Fruit fly (Drosophila melanogaster): Measurements from ENCODE around the gene sty.

The sty gene

DNA sequence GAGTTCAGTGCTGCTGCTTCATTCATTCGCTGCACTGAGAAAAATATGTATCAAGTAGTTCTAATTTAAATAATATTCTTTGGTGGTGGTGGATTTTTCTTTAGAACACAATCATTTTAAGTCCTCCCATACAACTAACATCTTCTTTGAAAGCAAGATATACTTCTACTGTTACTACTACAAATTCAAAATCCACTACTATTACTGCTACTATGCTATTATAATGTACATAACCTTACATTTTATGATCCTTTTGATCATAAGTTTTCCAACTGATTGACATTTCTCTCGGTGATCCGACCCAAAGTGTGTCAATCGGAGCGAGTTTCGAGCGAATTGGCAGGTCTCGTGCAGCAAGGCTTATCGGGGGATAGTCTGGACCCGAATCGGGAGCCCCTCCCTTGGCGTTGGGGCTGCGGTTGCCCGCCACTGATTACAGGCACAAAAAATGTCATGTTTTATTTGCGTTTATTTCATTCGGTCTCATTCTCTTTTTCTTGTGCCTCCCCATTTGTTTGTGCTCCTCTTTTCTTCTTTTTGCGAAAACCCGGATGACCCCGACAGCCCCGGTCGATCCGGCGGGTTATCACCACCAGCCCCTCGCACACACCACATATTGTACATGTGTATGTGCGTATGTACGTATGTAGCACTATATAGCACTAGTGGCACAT, 25.3 kb downstream of the sty start (continued):
- peak; percentile 75 for TF ChIP-seq CG16779 (tag; optimal IDR thresholded peaks at IDR 0.05)
- peak; percentile 90 for TF ChIP-seq Hr4 (GFP tag; optimal IDR thresholded peaks at IDR 0.05)
- TF ChIP-seq net (GFP tag; optimal IDR thresholded peaks at IDR 0.05), result peak; percentile 85
- peak; percentile 85 for TF ChIP-seq CG15336 (GFP tag; IDR thresholded peaks at IDR 0.05)
- peak; percentile 91 for TF ChIP-seq Eip75B (GFP tag; optimal IDR thresholded peaks at IDR 0.05)
- TF ChIP-seq Eip93F (GFP tag; optimal IDR thresholded peaks at IDR 0.05), result peak; percentile 2
- TF ChIP-seq CG9139 (GFP tag; optimal IDR thresholded peaks at IDR 0.05), result peak; percentile 41
- TF ChIP-seq CG11902 (GFP tag; optimal IDR thresholded peaks at IDR 0.05), result peak; percentile 82
- TF ChIP-seq CG10669 (GFP tag; optimal IDR thresholded peaks at IDR 0.05), result peak; percentile 84
- TF ChIP-seq Sox102F (GFP tag; optimal IDR thresholded peaks at IDR 0.05), result peak; percentile 89
- peak; percentile 89 for TF ChIP-seq Sox14 (GFP tag; optimal IDR thresholded peaks at IDR 0.05)
- peak; percentile 79 for TF ChIP-seq Ets21C (GFP tag; optimal IDR thresholded peaks at IDR 0.05)
- peak; percentile 91 for TF ChIP-seq CG31627 (GFP tag; optimal IDR thresholded peaks at IDR 0.05)
- TF ChIP-seq OdsH (GFP tag; optimal IDR thresholded peaks at IDR 0.05), result peak; percentile 89
- peak; percentile 75 for TF ChIP-seq Blimp-1 (GFP tag; optimal IDR thresholded peaks at IDR 0.05)
- TF ChIP-seq achi (GFP tag; optimal IDR thresholded peaks at IDR 0.05), result peak; percentile 86
- TF ChIP-seq lz (GFP tag; optimal IDR thresholded peaks at IDR 0.05), result peak; percentile 86
- TF ChIP-seq dsx (GFP tag; optimal IDR thresholded peaks at IDR 0.05; ENCODE audit: poor library complexity, severe bottlenecking), result peak; percentile 81
- TF ChIP-seq acj6 (GFP tag; optimal IDR thresholded peaks at IDR 0.05), result peak; percentile 88
- TF ChIP-seq Lpt (GFP tag; optimal IDR thresholded peaks at IDR 0.05), result peak; percentile 89
- TF ChIP-seq Hr39 (GFP tag; optimal IDR thresholded peaks at IDR 0.05), result peak; percentile 88
- peak; percentile 84 for TF ChIP-seq Sox15 (GFP tag; optimal IDR thresholded peaks at IDR 0.05)
- TF ChIP-seq CG6792 (GFP tag; optimal IDR thresholded peaks at IDR 0.05), result peak; percentile 88
- peak; percentile 61 for TF ChIP-seq fd85E (GFP tag; optimal IDR thresholded peaks at IDR 0.05)

DNA sequence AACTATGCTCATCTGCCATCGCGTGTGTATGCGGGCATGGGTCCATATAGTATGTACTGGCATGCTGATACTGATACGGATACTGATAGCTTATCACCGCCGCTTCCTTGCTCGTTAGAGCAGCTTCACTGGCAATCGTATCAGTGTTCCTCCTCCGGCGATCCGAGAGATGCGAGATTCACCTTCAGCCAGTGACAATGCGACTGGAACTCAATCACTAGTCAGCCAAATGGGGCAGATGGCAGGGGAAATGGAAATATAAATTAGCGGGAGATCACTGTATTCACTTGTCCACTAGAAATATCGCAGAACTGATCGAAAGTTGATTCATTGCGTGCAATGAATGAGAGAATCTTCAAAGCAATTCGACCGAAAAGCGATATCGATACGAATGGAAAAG, 26.2 kb downstream of the sty start:
- TF ChIP-seq Eip93F (GFP tag; optimal IDR thresholded peaks at IDR 0.05) (no peak), svp (GFP tag) (peak; percentile 85)

DNA sequence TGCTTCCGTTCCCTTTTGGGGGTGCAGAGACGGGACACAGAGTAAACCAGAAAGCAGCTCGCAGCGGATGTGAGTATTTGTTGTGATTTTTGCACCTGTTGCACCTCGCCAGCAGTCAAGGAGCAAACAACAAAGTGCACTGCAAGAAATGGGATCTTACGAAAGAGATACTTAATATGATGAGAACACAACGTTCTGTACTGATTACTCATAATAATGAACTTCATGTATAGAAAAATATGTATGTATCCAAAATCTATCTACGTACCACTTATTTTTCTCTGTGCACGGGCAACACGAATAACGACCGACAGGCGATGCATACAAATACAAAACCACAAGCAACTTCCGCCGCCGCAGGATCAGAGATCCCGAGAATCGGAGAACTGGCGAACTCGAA, 26.9 kb downstream of the sty start:
- TF ChIP-seq dac (GFP tag; optimal IDR thresholded peaks at IDR 0.05), result peak; percentile 37
- TF ChIP-seq acj6 (GFP tag; optimal IDR thresholded peaks at IDR 0.05), result peak; percentile 89
- no peak for TF ChIP-seq fkh (GFP tag; optimal IDR thresholded peaks at IDR 0.05)
- peak; percentile 61 for TF ChIP-seq CG11294 (GFP tag; IDR thresholded peaks at IDR 0.05)
- TF ChIP-seq svp (GFP tag), result peak; percentile 90
- TF ChIP-seq cyc (GFP tag; optimal IDR thresholded peaks at IDR 0.05), result peak; percentile 93
- peak; percentile 84 for TF ChIP-seq CG10631 (GFP tag; optimal IDR thresholded peaks at IDR 0.05)
- TF ChIP-seq ss (GFP tag; optimal IDR thresholded peaks at IDR 0.05), result peak; percentile 89
- TF ChIP-seq CG31627 (GFP tag; optimal IDR thresholded peaks at IDR 0.05), result peak; percentile 90
- peak; percentile 87 for TF ChIP-seq lz (GFP tag; optimal IDR thresholded peaks at IDR 0.05)
- TF ChIP-seq CG15336 (GFP tag; IDR thresholded peaks at IDR 0.05), result peak; percentile 68
- TF ChIP-seq CG3919 (GFP tag; optimal IDR thresholded peaks at IDR 0.05), result peak; percentile 94
- peak; percentile 90 for TF ChIP-seq Eip75B (GFP tag; optimal IDR thresholded peaks at IDR 0.05)
- TF ChIP-seq eg (GFP tag; IDR thresholded peaks at IDR 0.05), result peak; percentile 78
- TF ChIP-seq CG32006 (GFP tag; optimal IDR thresholded peaks at IDR 0.05), result peak; percentile 77
- peak; percentile 90 for TF ChIP-seq CG10669 (GFP tag; optimal IDR thresholded peaks at IDR 0.05)
- peak; percentile 92 for TF ChIP-seq Sox102F (GFP tag; optimal IDR thresholded peaks at IDR 0.05)
- TF ChIP-seq Ets96B (tag; optimal IDR thresholded peaks at IDR 0.05), result peak; percentile 93
- peak; percentile 93 for TF ChIP-seq topi (GFP tag; optimal IDR thresholded peaks at IDR 0.05)
- TF ChIP-seq CG9139 (GFP tag; optimal IDR thresholded peaks at IDR 0.05), result peak; percentile 89
- peak; percentile 79 for TF ChIP-seq Ets21C (GFP tag; optimal IDR thresholded peaks at IDR 0.05)
- peak; percentile 82 for TF ChIP-seq CG11762 (GFP tag; optimal IDR thresholded peaks at IDR 0.05; ENCODE audit: insufficient read depth)
- peak; percentile 91 for TF ChIP-seq dsx (GFP tag; optimal IDR thresholded peaks at IDR 0.05; ENCODE audit: poor library complexity, severe bottlenecking)
- peak; percentile 60 for TF ChIP-seq CG4318 (GFP tag; optimal IDR thresholded peaks at IDR 0.05)
- peak; percentile 93 for TF ChIP-seq Met (GFP tag; optimal IDR thresholded peaks at IDR 0.05)
- TF ChIP-seq Lpt (GFP tag; optimal IDR thresholded peaks at IDR 0.05), result peak; percentile 82
- peak; percentile 79 for TF ChIP-seq CG11902 (GFP tag; optimal IDR thresholded peaks at IDR 0.05)
- peak; percentile 53 for TF ChIP-seq Gug (GFP tag; IDR thresholded peaks at IDR 0.05)
- TF ChIP-seq pdm3 (GFP tag; optimal IDR thresholded peaks at IDR 0.05), result peak; percentile 89
- peak; percentile 84 for TF ChIP-seq CG6854 (GFP tag; optimal IDR thresholded peaks at IDR 0.05)
- TF ChIP-seq Eip93F (GFP tag; optimal IDR thresholded peaks at IDR 0.05), result peak; percentile 80
- TF ChIP-seq Sox14 (GFP tag; optimal IDR thresholded peaks at IDR 0.05), result peak; percentile 92
- TF ChIP-seq CG8632 (GFP tag; optimal IDR thresholded peaks at IDR 0.05), result peak; percentile 85
- peak; percentile 79 for TF ChIP-seq Sox15 (GFP tag; optimal IDR thresholded peaks at IDR 0.05)
- TF ChIP-seq Hr39 (GFP tag; optimal IDR thresholded peaks at IDR 0.05), result peak; percentile 92
- TF ChIP-seq spab (GFP tag; optimal IDR thresholded peaks at IDR 0.05), result peak; percentile 89
- peak; percentile 78 for TF ChIP-seq Hr4 (GFP tag; optimal IDR thresholded peaks at IDR 0.05)
